Worm (Caenorhabditis elegans) whole organism, L2 larva: ENCODE data around the gene srh-85.
"Not testable (repeated sequence)": the region's sequence is repeated elsewhere in the genome, so short reads cannot be mapped to it uniquely, and the experiment has no call there.

Experiments used
- C34F6.9 ChIP-seq: fragments of 150-350 bp; optimal IDR thresholded peaks from 2 replicates; lab custom pipeline; 2014; ENCODE audit warnings: missing biosample characterization, missing genetic modification characterization
- F13H6.1 ChIP-seq: sonication (generic microtip); optimal IDR thresholded peaks from 2 replicates; lab custom pipeline; 2016; ENCODE audit warnings: missing genetic modification characterization, missing compliant biosample characterization
- R02D3.7 ChIP-seq: fragments of 150-350 bp; optimal IDR thresholded peaks from 2 replicates; lab custom pipeline; 2014; ENCODE audit warnings: missing biosample characterization, missing genetic modification characterization
- Y55F3AM.14 ChIP-seq: fragments of 200-800 bp; sonication (Bioruptor generic); optimal IDR thresholded peaks from 2 replicates; lab custom pipeline; 2018; ENCODE audit warnings: mild to moderate bottlenecking, missing genetic modification characterization, missing compliant biosample characterization
- ZK546.5 ChIP-seq: sonication (generic microtip); optimal IDR thresholded peaks from 2 replicates; lab custom pipeline; 2017; ENCODE audit warnings: missing biosample characterization, missing genetic modification characterization
- alr-1 ChIP-seq: fragments of 150-350 bp; optimal IDR thresholded peaks from 2 replicates; lab custom pipeline; 2014; ENCODE audit warnings: missing biosample characterization, missing genetic modification characterization
- aly-2 ChIP-seq: fragments of 150-350 bp; optimal IDR thresholded peaks from 2 replicates; lab custom pipeline; 2014; ENCODE audit warnings: missing biosample characterization, missing genetic modification characterization
- ama-1 ChIP-seq: fragments of 150-350 bp; optimal IDR thresholded peaks from 2 replicates; lab custom pipeline; 2018; ENCODE audit warnings: inconsistent platforms
- blmp-1 ChIP-seq: sonication (generic microtip); optimal IDR thresholded peaks from 2 replicates; lab custom pipeline; 2017; ENCODE audit warnings: missing genetic modification characterization, mild to moderate bottlenecking, missing compliant biosample characterization, antibody characterized with exemption, moderate library complexity; ENCODE audit not compliant: insufficient read depth
- ceh-16 ChIP-seq: fragments of 150-350 bp; optimal IDR thresholded peaks from 2 replicates; lab custom pipeline; 2014; ENCODE audit warnings: missing biosample characterization, missing genetic modification characterization
- crh-2 ChIP-seq: sonication (generic microtip); optimal IDR thresholded peaks from 2 replicates; lab custom pipeline; 2017; ENCODE audit warnings: missing biosample characterization, missing genetic modification characterization
- dmd-4 ChIP-seq: sonication (generic microtip); optimal IDR thresholded peaks from 2 replicates; lab custom pipeline; 2017; ENCODE audit warnings: missing biosample characterization, missing genetic modification characterization
- elt-1 ChIP-seq: fragments of 150-350 bp; optimal IDR thresholded peaks from 2 replicates; lab custom pipeline; 2014; ENCODE audit warnings: missing biosample characterization, missing genetic modification characterization
- fos-1 ChIP-seq: fragments of 150-350 bp; optimal IDR thresholded peaks from 2 replicates; lab custom pipeline; 2014; ENCODE audit warnings: missing biosample characterization, missing genetic modification characterization
- gmeb-1 ChIP-seq: fragments of 150-350 bp; optimal IDR thresholded peaks from 2 replicates; lab custom pipeline; 2014; ENCODE audit warnings: missing biosample characterization, missing genetic modification characterization
- lin-11 ChIP-seq: fragments of 150-350 bp; sonication (generic microtip); optimal IDR thresholded peaks from 2 replicates; lab custom pipeline; 2014; ENCODE audit warnings: missing biosample characterization, missing genetic modification characterization, inconsistent platforms, mixed read lengths
- lin-39 ChIP-seq: fragments of 150-350 bp; optimal IDR thresholded peaks from 2 replicates; lab custom pipeline; 2014; ENCODE audit warnings: missing biosample characterization, missing genetic modification reagents, missing genetic modification characterization
- lsy-2 ChIP-seq, 2 experiments: fragments of 150-350 bp in 1 of 2; sonication (generic microtip) in 1 of 2; optimal IDR thresholded peaks; 2 replicates each; lab custom pipeline; 2014 to 2017; ENCODE audit warnings: missing biosample characterization in 2 of 2, missing genetic modification characterization in 2 of 2
- mdl-1 ChIP-seq, 2 experiments: fragments of 150-350 bp in 1 of 2; sonication (generic microtip) in 1 of 2; optimal IDR thresholded peaks; 2 replicates each; lab custom pipeline; 2017; ENCODE audit warnings: missing biosample characterization in 2 of 2, missing genetic modification characterization in 2 of 2
- nhr-11 ChIP-seq: fragments of 150-350 bp; optimal IDR thresholded peaks from 2 replicates; lab custom pipeline; 2014; ENCODE audit warnings: missing biosample characterization, missing genetic modification characterization
- nhr-12 ChIP-seq: fragments of 150-350 bp; optimal IDR thresholded peaks from 2 replicates; lab custom pipeline; 2014; ENCODE audit warnings: missing biosample characterization, missing genetic modification characterization
- nhr-129 ChIP-seq: fragments of 150-350 bp; optimal IDR thresholded peaks from 2 replicates; lab custom pipeline; 2014; ENCODE audit warnings: missing biosample characterization, missing genetic modification characterization
- nhr-21 ChIP-seq: fragments of 150-350 bp; optimal IDR thresholded peaks from 2 replicates; lab custom pipeline; 2014; ENCODE audit warnings: missing biosample characterization, missing genetic modification characterization
- nhr-23 ChIP-seq: fragments of 150-350 bp; optimal IDR thresholded peaks from 2 replicates; lab custom pipeline; 2014; ENCODE audit warnings: missing biosample characterization, missing genetic modification reagents, missing genetic modification characterization
- nhr-237 ChIP-seq: fragments of 150-350 bp; optimal IDR thresholded peaks from 2 replicates; lab custom pipeline; 2014; ENCODE audit warnings: missing biosample characterization, missing genetic modification characterization
- nhr-6 ChIP-seq: fragments of 150-350 bp; optimal IDR thresholded peaks from 2 replicates; lab custom pipeline; 2014; ENCODE audit warnings: missing biosample characterization, missing genetic modification characterization
- nhr-77 ChIP-seq: fragments of 150-350 bp; optimal IDR thresholded peaks from 2 replicates; lab custom pipeline; 2014; ENCODE audit warnings: missing biosample characterization, missing genetic modification characterization
- peb-1 ChIP-seq: fragments of 150-350 bp; optimal IDR thresholded peaks from 2 replicates; lab custom pipeline; 2014; ENCODE audit warnings: missing biosample characterization, missing genetic modification characterization
- sem-4 ChIP-seq: fragments of 150-350 bp; optimal IDR thresholded peaks from 2 replicates; lab custom pipeline; 2014; ENCODE audit warnings: missing biosample characterization, missing genetic modification reagents, missing genetic modification characterization
- skn-1 ChIP-seq: sonication (generic microtip); optimal IDR thresholded peaks from 2 replicates; lab custom pipeline; 2017; ENCODE audit warnings: missing biosample characterization, missing genetic modification characterization
- snpc-4 ChIP-seq: fragments of 150-350 bp; optimal IDR thresholded peaks from 2 replicates; lab custom pipeline; 2014; ENCODE audit warnings: missing biosample characterization, missing genetic modification characterization
- unc-55 ChIP-seq: fragments of 150-350 bp; sonication (generic microtip); optimal IDR thresholded peaks from 3 replicates; lab custom pipeline; 2014; ENCODE audit warnings: missing biosample characterization, missing genetic modification reagents, missing genetic modification characterization
- unc-62 ChIP-seq: fragments of 150-350 bp; optimal IDR thresholded peaks from 2 replicates; lab custom pipeline; 2014; ENCODE audit warnings: missing biosample characterization, missing genetic modification reagents, missing genetic modification characterization
- zag-1 ChIP-seq: fragments of 150-350 bp; optimal IDR thresholded peaks from 2 replicates; lab custom pipeline; 2014; ENCODE audit warnings: missing biosample characterization, missing genetic modification characterization
- ztf-11 ChIP-seq: sonication (generic microtip); optimal IDR thresholded peaks from 2 replicates; lab custom pipeline; 2017; ENCODE audit warnings: missing biosample characterization, missing genetic modification characterization

srh-85 gene

ce11 chrV:2955342-2955741, 32.0 kb downstream of the srh-85 start, which contains the start of gene srh-248:
Gene srh-248, minus strand, starts transcription at chrV:2955442.
- not testable (repeated sequence) for TF ChIP-seq lin-11 (tag; lab: Kevin White, UChicago); snpc-4; sem-4 (tag; lab: Kevin White, UChicago)

- not testable (repeated sequence) for TF ChIP-seq ztf-11 (tag; lab: Kevin White, UChicago); nhr-237; nhr-6 (tag; lab: Kevin White, UChicago)
Observed at ce11 chrV:2952102-2952501, 35.2 kb downstream of the srh-85 start, which contains the start of gene srw-122. Gene srw-122, minus strand, starts transcription at chrV:2952202.

ce11 chrV:2945602-2946001, 41.7 kb downstream of the srh-85 start, which contains the start of gene srh-87:
Gene srh-87, minus strand, starts transcription at chrV:2945702.
- TF ChIP-seq mdl-1 (tag; optimal IDR thresholded peaks at IDR 0.05; lab: Kevin White, UChicago) (no peak), lin-39 (tag; lab: Kevin White, UChicago) (no peak), nhr-11 (tag; lab: Kevin White, UChicago) (no peak), nhr-23 (tag; lab: Kevin White, UChicago) (no peak), elt-1 (no peak)
- TF ChIP-seq, all 48 proteins: peak for 0

ce11 chrV:2943859-2944258, 43.4 kb downstream of the srh-85 start, which contains the start of gene srw-137:
Gene srw-137, minus strand, starts transcription at chrV:2943959.
- TF ChIP-seq gmeb-1, result no peak
- no peak for TF ChIP-seq alr-1 (tag; lab: Kevin White, UChicago)
- no peak for TF ChIP-seq crh-2 (tag; lab: Kevin White, UChicago)
- TF ChIP-seq nhr-21 (tag; lab: Kevin White, UChicago), result no peak
- TF ChIP-seq Y55F3AM.14 (GFP tag; lab: Kevin White, UChicago), result no peak
- no peak for TF ChIP-seq ceh-16
- no peak for TF ChIP-seq mdl-1 (tag; optimal IDR thresholded peaks at IDR 0.05; lab: Kevin White, UChicago)
- no peak for TF ChIP-seq ztf-11 (tag; lab: Kevin White, UChicago)
- TF ChIP-seq lsy-2 (tag; optimal IDR thresholded peaks at IDR 0.05; lab: Kevin White, UChicago), result no peak
- TF ChIP-seq ZK546.5 (tag; lab: Kevin White, UChicago), result no peak
- no peak for TF ChIP-seq ama-1 (lab: Kevin White, UChicago)

- TF ChIP-seq unc-62 (GFP tag; lab: Kevin White, UChicago), result no peak
- no peak for TF ChIP-seq gmeb-1
- no peak for TF ChIP-seq lin-39 (tag; lab: Kevin White, UChicago)
- no peak for TF ChIP-seq ama-1 (lab: Kevin White, UChicago)
- TF ChIP-seq sem-4 (tag; lab: Kevin White, UChicago), result no peak
- no peak for TF ChIP-seq ceh-16
- no peak for TF ChIP-seq nhr-77
- TF ChIP-seq ZK546.5 (tag; lab: Kevin White, UChicago), result no peak
- no peak for TF ChIP-seq peb-1 (tag; lab: Kevin White, UChicago)
- no peak for TF ChIP-seq nhr-6 (tag; lab: Kevin White, UChicago)
- TF ChIP-seq aly-2 (tag; lab: Kevin White, UChicago), result no peak
- no peak for TF ChIP-seq C34F6.9 (tag; lab: Kevin White, UChicago)
Observed at ce11 chrV:2942247-2942646, 45.1 kb downstream of the srh-85 start.

- TF ChIP-seq sem-4 (tag; lab: Kevin White, UChicago), result no peak
- TF ChIP-seq aly-2 (tag; lab: Kevin White, UChicago), result no peak
- TF ChIP-seq zag-1 (tag; lab: Kevin White, UChicago), result no peak
- no peak for TF ChIP-seq skn-1 (tag; lab: Kevin White, UChicago)
- no peak for TF ChIP-seq F13H6.1 (tag; lab: Kevin White, UChicago)
- TF ChIP-seq unc-55 (GFP tag; lab: Kevin White, UChicago), result no peak
- no peak for TF ChIP-seq nhr-77
- no peak for TF ChIP-seq crh-2 (tag; lab: Kevin White, UChicago)
Observed at ce11 chrV:2941405-2941804, 45.9 kb downstream of the srh-85 start, which contains the start of gene srw-143. Gene srw-143, minus strand, starts transcription at chrV:2941505.

ce11 chrV:2938497-2938896, 48.8 kb downstream of the srh-85 start, which contains the start of gene srw-141:
Gene srw-141, minus strand, starts transcription at chrV:2938597.
- no peak for TF ChIP-seq nhr-129
- no peak for TF ChIP-seq nhr-12 (tag; lab: Kevin White, UChicago)
- TF ChIP-seq nhr-6 (tag; lab: Kevin White, UChicago), result no peak
- TF ChIP-seq F13H6.1 (tag; lab: Kevin White, UChicago), result no peak
- TF ChIP-seq fos-1 (tag; lab: Kevin White, UChicago), result no peak
- TF ChIP-seq Y55F3AM.14 (GFP tag; lab: Kevin White, UChicago), result no peak
- no peak for TF ChIP-seq aly-2 (tag; lab: Kevin White, UChicago)
- TF ChIP-seq dmd-4 (tag; lab: Kevin White, UChicago), result no peak
- no peak for TF ChIP-seq ZK546.5 (tag; lab: Kevin White, UChicago)
- no peak for TF ChIP-seq R02D3.7 (tag; lab: Kevin White, UChicago)
- TF ChIP-seq nhr-21 (tag; lab: Kevin White, UChicago), result no peak
- no peak for TF ChIP-seq ama-1 (lab: Kevin White, UChicago)
- no peak for TF ChIP-seq peb-1 (tag; lab: Kevin White, UChicago)
- TF ChIP-seq zag-1 (tag; lab: Kevin White, UChicago), result no peak
- no peak for TF ChIP-seq alr-1 (tag; lab: Kevin White, UChicago)
- TF ChIP-seq blmp-1 (tag; lab: Kevin White, UChicago), result no peak
- TF ChIP-seq, all 48 proteins: peak for 0
